Fruit fly (Drosophila melanogaster) whole organism, embryonic: ENCODE measurements around the gene CG13086.

Source experiments
- Antp ChIP-seq: fragments of 200-800 bp; sonication (Bioruptor generic); optimal IDR thresholded peaks from 3 replicates; lab custom pipeline; 2016; ENCODE audit warnings: missing biosample characterization, missing genetic modification characterization
- B-H2 ChIP-seq: fragments of 200-800 bp; sonication (Bioruptor generic); optimal IDR thresholded peaks from 2 replicates; lab custom pipeline; 2018; ENCODE audit warnings: missing biosample characterization, mild to moderate bottlenecking, missing genetic modification characterization
- CG10274 ChIP-seq: fragments of 200-800 bp; sonication (Bioruptor generic); optimal IDR thresholded peaks from 3 replicates; lab custom pipeline; 2017; ENCODE audit warnings: missing biosample characterization, mild to moderate bottlenecking, missing genetic modification characterization
- CG11560 ChIP-seq: fragments of 200-800 bp; sonication (Bioruptor generic); IDR thresholded peaks from 3 replicates; pipeline ENCODE4 v1.3.6; 2022; ENCODE audit warnings: missing biosample characterization, missing genetic modification characterization
- CG12071 ChIP-seq: fragments of 200-800 bp; sonication (Bioruptor generic); optimal IDR thresholded peaks from 3 replicates; lab custom pipeline; 2018; ENCODE audit warnings: missing biosample characterization, mild to moderate bottlenecking, missing genetic modification characterization
- CG12104 ChIP-seq: fragments of 200-800 bp; sonication (Bioruptor generic); optimal IDR thresholded peaks from 3 replicates; lab custom pipeline; 2016; ENCODE audit warnings: missing biosample characterization, missing genetic modification characterization
- CG12769 ChIP-seq: fragments of 200-800 bp; sonication (Bioruptor generic); optimal IDR thresholded peaks from 2 replicates; lab custom pipeline; 2019; ENCODE audit warnings: missing biosample characterization, mild to moderate bottlenecking, missing genetic modification characterization, moderate library complexity
- CG13287 ChIP-seq: fragments of 200-800 bp; sonication (Bioruptor generic); IDR thresholded peaks from 2 replicates; pipeline ENCODE4 v1.3.6; 2022; ENCODE audit warnings: missing biosample characterization, missing genetic modification characterization; ENCODE audit not compliant: partially characterized antibody
- CG15269 ChIP-seq: fragments of 200-800 bp; sonication (Bioruptor generic); optimal IDR thresholded peaks from 2 replicates; lab custom pipeline; 2018; ENCODE audit warnings: missing biosample characterization, mild to moderate bottlenecking, missing genetic modification characterization, moderate library complexity
- CG15696 ChIP-seq: fragments of 200-800 bp; sonication (Bioruptor generic); optimal IDR thresholded peaks from 2 replicates; lab custom pipeline; 2019; ENCODE audit warnings: missing biosample characterization, mild to moderate bottlenecking, missing genetic modification characterization, moderate library complexity
- CG17186 ChIP-seq: fragments of 200-800 bp; sonication (Bioruptor generic); optimal IDR thresholded peaks from 3 replicates; lab custom pipeline; 2017; ENCODE audit warnings: missing biosample characterization, missing genetic modification reagents, missing genetic modification characterization
- CG17359 ChIP-seq: fragments of 200-800 bp; sonication (Bioruptor generic); optimal IDR thresholded peaks from 3 replicates; lab custom pipeline; 2018; ENCODE audit warnings: missing biosample characterization, mild to moderate bottlenecking, missing genetic modification characterization, moderate library complexity
- CG17385 ChIP-seq: fragments of 200-800 bp; sonication (Bioruptor generic); optimal IDR thresholded peaks from 3 replicates; lab custom pipeline; 2018; ENCODE audit warnings: missing biosample characterization, mild to moderate bottlenecking, missing genetic modification characterization
- CG7928 ChIP-seq: fragments of 200-800 bp; sonication (Bioruptor generic); optimal IDR thresholded peaks from 2 replicates; lab custom pipeline; 2017; ENCODE audit warnings: missing biosample characterization, mild to moderate bottlenecking, missing genetic modification characterization
- CG7987 ChIP-seq: fragments of 200-800 bp; sonication (Bioruptor generic); optimal IDR thresholded peaks from 2 replicates; lab custom pipeline; 2018; ENCODE audit warnings: missing biosample characterization, mild to moderate bottlenecking, missing genetic modification characterization, moderate library complexity
- CG8281 ChIP-seq: fragments of 200-800 bp; sonication (Bioruptor generic); optimal IDR thresholded peaks from 2 replicates; lab custom pipeline; 2018; ENCODE audit warnings: missing biosample characterization, mild to moderate bottlenecking, missing genetic modification characterization, moderate library complexity
- CG8388 ChIP-seq: fragments of 200-800 bp; sonication (Bioruptor generic); optimal IDR thresholded peaks from 2 replicates; lab custom pipeline; 2019; ENCODE audit warnings: missing biosample characterization, mild to moderate bottlenecking, missing genetic modification characterization, moderate library complexity
- CG9215 ChIP-seq: fragments of 200-800 bp; sonication (Bioruptor generic); IDR thresholded peaks from 2 replicates; pipeline ENCODE4 v1.3.6; 2022; ENCODE audit warnings: missing biosample characterization, missing genetic modification characterization
- CG9817 ChIP-seq: fragments of 200-800 bp; sonication (Bioruptor generic); optimal IDR thresholded peaks from 2 replicates; lab custom pipeline; 2018; ENCODE audit warnings: missing biosample characterization, mild to moderate bottlenecking, missing genetic modification characterization, moderate library complexity
- CG9932 ChIP-seq: fragments of 200-800 bp; sonication (Bioruptor generic); IDR thresholded peaks from 2 replicates; pipeline ENCODE4 v1.3.6; 2022; ENCODE audit warnings: missing biosample characterization, missing genetic modification characterization
- Deaf1 ChIP-seq: fragments of 200-800 bp; optimal IDR thresholded peaks from 3 replicates; lab custom pipeline; 2019; ENCODE audit warnings: missing biosample characterization, mild to moderate bottlenecking, missing genetic modification characterization, moderate library complexity
- Dfd ChIP-seq, 2 experiments: fragments of >200 bp; optimal IDR thresholded peaks; 2 replicates each; lab custom pipeline; 2017; ENCODE audit warnings: missing biosample characterization in 2 of 2, missing genetic modification characterization in 2 of 2
- Dp ChIP-seq: fragments of 200-800 bp; sonication (Bioruptor generic); optimal IDR thresholded peaks from 2 replicates; lab custom pipeline; 2018; ENCODE audit warnings: missing biosample characterization, mild to moderate bottlenecking, missing genetic modification characterization, moderate library complexity
- Dref ChIP-seq: fragments of 200-800 bp; sonication (Bioruptor generic); IDR thresholded peaks from 2 replicates; pipeline ENCODE4 v1.3.6; 2022; ENCODE audit warnings: missing biosample characterization, missing genetic modification characterization
- Ets97D ChIP-seq: fragments of 200-800 bp; sonication (Bioruptor generic); optimal IDR thresholded peaks from 3 replicates; lab custom pipeline; 2016; ENCODE audit warnings: missing biosample characterization, missing genetic modification characterization
- Kr ChIP-seq: fragments of 200-800 bp; sonication (Bioruptor generic); optimal IDR thresholded peaks from 2 replicates; lab custom pipeline; 2017; ENCODE audit warnings: missing biosample characterization, mild to moderate bottlenecking, missing genetic modification characterization
- Med ChIP-seq: fragments of 200-800 bp; sonication (Bioruptor generic); peaks from one replicate; lab custom pipeline; 2016; ENCODE audit warnings: missing biosample characterization, missing genetic modification characterization, mild to moderate bottlenecking, inconsistent platforms, moderate library complexity
- Nf-YA ChIP-seq: fragments of 200-800 bp; sonication (Bioruptor generic); IDR thresholded peaks from 2 replicates; pipeline ENCODE4 v1.3.6; 2022; ENCODE audit warnings: missing biosample characterization, missing genetic modification characterization
- Ravus ChIP-seq: fragments of 200-800 bp; sonication (Bioruptor generic); IDR thresholded peaks from 2 replicates; pipeline ENCODE4 v1.3.6; 2022; ENCODE audit warnings: missing biosample characterization, missing genetic modification characterization
- Xbp1 ChIP-seq: fragments of 200-800 bp; sonication (Bioruptor generic); optimal IDR thresholded peaks from 3 replicates; lab custom pipeline; 2016; ENCODE audit warnings: missing biosample characterization, mild to moderate bottlenecking, missing genetic modification characterization
- ara ChIP-seq: fragments of 200-800 bp; sonication (Bioruptor generic); IDR thresholded peaks from 2 replicates; pipeline ENCODE4 v1.3.6; 2022; ENCODE audit warnings: missing biosample characterization, missing genetic modification characterization
- bcd ChIP-seq: fragments of 200-800 bp; sonication (Bioruptor generic); optimal IDR thresholded peaks from 2 replicates; lab custom pipeline; 2017; ENCODE audit warnings: missing biosample characterization, mild to moderate bottlenecking, missing genetic modification characterization
- chinmo ChIP-seq: fragments of 200-800 bp; sonication (Bioruptor generic); IDR thresholded peaks from 4 replicates; pipeline ENCODE4 v1.3.6; 2022; ENCODE audit warnings: missing biosample characterization, missing genetic modification characterization; ENCODE audit not compliant: partially characterized antibody
- danr ChIP-seq: fragments of 200-800 bp; sonication (Bioruptor generic); IDR thresholded peaks from 2 replicates; pipeline ENCODE4 v1.3.6; 2022; ENCODE audit warnings: missing biosample characterization, missing genetic modification characterization
- dmrt99B ChIP-seq: fragments of 200-800 bp; sonication (Bioruptor generic); optimal IDR thresholded peaks from 2 replicates; lab custom pipeline; 2018; ENCODE audit warnings: missing biosample characterization, mild to moderate bottlenecking, missing genetic modification characterization, moderate library complexity
- fd3F ChIP-seq: fragments of 200-800 bp; sonication (Bioruptor generic); optimal IDR thresholded peaks from 2 replicates; lab custom pipeline; 2018; ENCODE audit warnings: missing biosample characterization, mild to moderate bottlenecking, missing genetic modification characterization, moderate library complexity
- fd96Cb ChIP-seq: fragments of 200-800 bp; sonication (Bioruptor generic); optimal IDR thresholded peaks from 2 replicates; lab custom pipeline; 2018; ENCODE audit warnings: missing biosample characterization, mild to moderate bottlenecking, missing genetic modification characterization, moderate library complexity
- jigr1 ChIP-seq: fragments of 200-800 bp; sonication (Bioruptor generic); IDR thresholded peaks from 3 replicates; pipeline ENCODE4 v1.3.6; 2022; ENCODE audit warnings: missing biosample characterization, missing genetic modification characterization
- mld ChIP-seq: fragments of 200-800 bp; sonication (Bioruptor generic); IDR thresholded peaks from 3 replicates; pipeline ENCODE4 v1.3.6; 2022; ENCODE audit warnings: missing biosample characterization, missing genetic modification characterization; ENCODE audit not compliant: partially characterized antibody
- nau ChIP-seq: fragments of 200-800 bp; sonication (Bioruptor generic); optimal IDR thresholded peaks from 3 replicates; lab custom pipeline; 2017; ENCODE audit warnings: missing biosample characterization, mild to moderate bottlenecking, missing genetic modification characterization, missing genetic modification reagents
- odd ChIP-seq: fragments of 200-800 bp; sonication (Bioruptor generic); optimal IDR thresholded peaks from 2 replicates; lab custom pipeline; 2017; ENCODE audit warnings: missing biosample characterization, mild to moderate bottlenecking, missing genetic modification characterization
- pfk ChIP-seq: fragments of 200-800 bp; sonication (Bioruptor generic); optimal IDR thresholded peaks from 2 replicates; lab custom pipeline; 2018; ENCODE audit warnings: missing biosample characterization, mild to moderate bottlenecking, missing genetic modification characterization, moderate library complexity
- row ChIP-seq: fragments of 200-800 bp; sonication (Bioruptor generic); IDR thresholded peaks from 3 replicates; pipeline ENCODE4 v1.3.6; 2022; ENCODE audit warnings: missing biosample characterization, missing genetic modification characterization
- sd ChIP-seq: fragments of 200-800 bp; sonication (Bioruptor generic); optimal IDR thresholded peaks from 3 replicates; lab custom pipeline; 2018; ENCODE audit warnings: missing biosample characterization, mild to moderate bottlenecking, missing genetic modification characterization, moderate library complexity
- sens ChIP-seq: fragments of 200-800 bp; sonication (Bioruptor generic); peaks from one replicate; lab custom pipeline; 2016; ENCODE audit warnings: missing biosample characterization, missing genetic modification characterization
- shn ChIP-seq: fragments of 200-800 bp; sonication (Bioruptor generic); optimal IDR thresholded peaks from 3 replicates; lab custom pipeline; 2016; ENCODE audit warnings: missing biosample characterization, missing genetic modification characterization
- slp2 ChIP-seq: fragments of 200-800 bp; sonication (Bioruptor generic); optimal IDR thresholded peaks from 2 replicates; lab custom pipeline; 2016; ENCODE audit warnings: missing biosample characterization, missing genetic modification characterization
- tap ChIP-seq: fragments of 200-800 bp; optimal IDR thresholded peaks from 3 replicates; lab custom pipeline; 2019; ENCODE audit warnings: missing biosample characterization, mild to moderate bottlenecking, missing genetic modification characterization, moderate library complexity
- toy ChIP-seq: fragments of 200-800 bp; sonication (Bioruptor generic); IDR thresholded peaks from 2 replicates; pipeline ENCODE4 v1.3.6; 2022; ENCODE audit warnings: missing biosample characterization, missing genetic modification characterization
- tup ChIP-seq: fragments of 200-800 bp; sonication (Bioruptor generic); optimal IDR thresholded peaks from 2 replicates; lab custom pipeline; 2016; ENCODE audit warnings: missing biosample characterization, mild to moderate bottlenecking, missing genetic modification characterization, moderate library complexity
- unpg ChIP-seq: fragments of 200-800 bp; sonication (Bioruptor generic); optimal IDR thresholded peaks from 3 replicates; lab custom pipeline; 2018; ENCODE audit warnings: missing biosample characterization, mild to moderate bottlenecking, missing genetic modification characterization, moderate library complexity
- vvl ChIP-seq: fragments of 200-800 bp; sonication (Bioruptor generic); IDR thresholded peaks from 2 replicates; pipeline ENCODE4 v1.3.6; 2022; ENCODE audit warnings: missing biosample characterization, missing genetic modification characterization
- z ChIP-seq: fragments of 200-800 bp; sonication (Bioruptor generic); IDR thresholded peaks from 3 replicates; pipeline ENCODE4 v1.3.6; 2022; ENCODE audit warnings: missing biosample characterization, missing genetic modification characterization

The CG13086 gene

DNA sequence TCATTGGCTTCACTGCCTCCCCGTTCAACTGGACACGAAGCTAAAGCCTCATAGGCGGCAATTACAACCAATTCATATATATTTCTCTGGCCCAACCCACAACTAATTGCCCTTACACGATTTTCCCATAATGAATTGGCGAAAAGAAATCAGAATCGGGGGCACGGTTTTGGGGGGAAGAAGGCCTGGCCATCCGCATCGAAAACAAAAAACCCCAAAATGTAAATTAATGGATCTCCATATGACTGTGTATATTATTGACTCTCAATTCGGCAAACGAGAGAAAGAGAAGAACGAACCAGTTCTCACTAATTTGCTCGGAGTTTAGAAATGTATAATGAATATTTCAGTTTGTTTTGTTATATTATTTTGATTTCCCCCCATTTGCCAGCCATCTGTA, 24.8 kb downstream of the CG13086 start (continued):
- no peak for TF ChIP-seq CG17359 (tag; lab: Kevin White, UChicago)
- TF ChIP-seq sd (tag; lab: Kevin White, UChicago): peak; percentile 27
- no peak for TF ChIP-seq Ravus (GFP tag; lab: Robert Waterston, UW)
- TF ChIP-seq CG17186: no peak
- no peak for TF ChIP-seq CG11560 (tag; lab: Robert Waterston, UW)
- TF ChIP-seq tup (GFP tag; lab: Kevin White, UChicago): no peak
- no peak for TF ChIP-seq fd96Cb (tag; lab: Kevin White, UChicago)
- TF ChIP-seq ara (GFP tag; lab: Robert Waterston, UW): no peak
- TF ChIP-seq CG17385: no peak
- no peak for TF ChIP-seq pfk (GFP tag; lab: Kevin White, UChicago)
- TF ChIP-seq sens (GFP tag; lab: Kevin White, UChicago): peak; percentile 54
- TF ChIP-seq CG12104 (GFP tag; lab: Kevin White, UChicago): no peak
- no peak for TF ChIP-seq shn (GFP tag; lab: Kevin White, UChicago)
- TF ChIP-seq odd (GFP tag; lab: Kevin White, UChicago): no peak
- no peak for TF ChIP-seq Ets97D (GFP tag; lab: Kevin White, UChicago)
- no peak for TF ChIP-seq Dref (GFP tag; lab: Robert Waterston, UW)
- no peak for TF ChIP-seq slp2 (GFP tag; lab: Kevin White, UChicago)
- no peak for TF ChIP-seq dmrt99B (tag; lab: Kevin White, UChicago)
- TF ChIP-seq CG7987 (GFP tag; lab: Kevin White, UChicago): no peak
- no peak for TF ChIP-seq nau
- no peak for TF ChIP-seq Nf-YA (GFP tag; lab: Robert Waterston, UW)
- peak; percentile 35 for TF ChIP-seq CG12769 (tag; lab: Kevin White, UChicago)
- no peak for TF ChIP-seq CG10274 (GFP tag; lab: Kevin White, UChicago)
- TF ChIP-seq vvl (GFP tag; lab: Robert Waterston, UW): peak; percentile 48; the same call in 1 of the 2 replicates
- no peak for TF ChIP-seq CG7928
- no peak for TF ChIP-seq row (GFP tag; lab: Robert Waterston, UW)
- TF ChIP-seq Xbp1 (GFP tag; lab: Kevin White, UChicago): no peak
- no peak for TF ChIP-seq CG13287
- no peak for TF ChIP-seq CG12071 (GFP tag; lab: Kevin White, UChicago)
- TF ChIP-seq jigr1 (GFP tag; lab: Robert Waterston, UW): no peak
- TF ChIP-seq Antp: no peak
- TF ChIP-seq mld: no peak
- no peak for TF ChIP-seq danr (GFP tag; lab: Robert Waterston, UW)
- TF ChIP-seq tap (tag; lab: Kevin White, UChicago): no peak

DNA sequence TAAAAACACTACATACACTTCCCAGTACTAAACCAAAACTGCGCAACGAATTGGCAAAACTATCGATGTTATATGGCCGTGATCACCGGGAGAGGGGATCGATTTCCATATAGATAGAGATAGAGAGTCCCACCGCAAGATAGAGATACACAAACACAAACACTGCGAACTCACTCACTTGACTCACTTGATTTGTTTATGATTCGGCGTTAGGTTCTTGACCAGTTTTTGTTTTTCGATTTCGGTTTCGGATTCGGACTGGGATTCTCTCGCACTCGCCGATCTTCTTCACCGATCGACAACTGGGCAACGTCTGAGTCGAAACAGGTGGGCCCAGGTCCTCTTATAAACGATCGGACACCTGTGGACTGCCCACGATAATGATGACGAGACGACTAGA, 25.6 kb downstream of the CG13086 start, which contains the start of gene CG17549:
CG17549 (minus strand) TSS at position 327 of the 400 bp plus-strand sequence.
- TF ChIP-seq Deaf1 (tag; lab: Kevin White, UChicago) (peak; percentile 72), CG8388 (GFP tag; lab: Kevin White, UChicago) (no peak), Dfd (GFP tag; optimal IDR thresholded peaks at IDR 0.05; lab: Kevin White, UChicago) (no peak), CG9932 (0 out of 2 replicates have a peak, but pooled peaks have one; percentile 23), B-H2 (GFP tag; lab: Kevin White, UChicago) (peak; percentile 48), bcd (GFP tag; lab: Kevin White, UChicago) (no peak), Dp (GFP tag; lab: Kevin White, UChicago) (no peak), CG8281 (no peak), chinmo (GFP tag; lab: Robert Waterston, UW) (0 out of 4 replicates have a peak, but pooled peaks have one; percentile 66), z (peak; percentile 84), Kr (GFP tag; lab: Kevin White, UChicago) (no peak), CG15696 (tag; lab: Kevin White, UChicago) (no peak), CG15269 (no peak), CG9817 (tag; lab: Kevin White, UChicago) (no peak), toy (GFP tag; lab: Robert Waterston, UW) (no peak), unpg (GFP tag; lab: Kevin White, UChicago) (no peak), CG9215 (GFP tag; lab: Robert Waterston, UW) (no peak), Med (peak; percentile 74), fd3F (GFP tag; lab: Kevin White, UChicago) (no peak)
